Worm (Caenorhabditis elegans) whole organism, young adult: ENCODE data around the gene F07E5.7.

Experiments used
- F23B12.7 ChIP-seq: sonication (generic microtip); optimal IDR thresholded peaks from 2 replicates; lab custom pipeline; 2017; ENCODE audit warnings: missing genetic modification characterization, mild to moderate bottlenecking, missing compliant biosample characterization, antibody characterized with exemption, moderate library complexity; ENCODE audit not compliant: insufficient read depth
- F37B4.10 ChIP-seq: fragments of 200-800 bp; sonication (Bioruptor generic); IDR thresholded peaks from 2 replicates; pipeline ENCODE4 v1.3.6; 2022; ENCODE audit warnings: missing genetic modification characterization, missing compliant biosample characterization
- F57A8.1 ChIP-seq: fragments of 200-800 bp; sonication (Bioruptor generic); optimal IDR thresholded peaks from 2 replicates; lab custom pipeline; 2018; ENCODE audit warnings: mild to moderate bottlenecking, missing genetic modification characterization, moderate library complexity, missing compliant biosample characterization
- Y53F4B.3 ChIP-seq: fragments of 200-800 bp; sonication (Bioruptor generic); IDR thresholded peaks from 2 replicates; pipeline ENCODE4 v1.3.6; 2022; ENCODE audit warnings: missing genetic modification reagents, missing genetic modification characterization, missing compliant biosample characterization
- akir-1 ChIP-seq: fragments of 200-800 bp; sonication (Bioruptor generic); optimal IDR thresholded peaks from 2 replicates; lab custom pipeline; 2018; ENCODE audit warnings: mild to moderate bottlenecking, missing genetic modification characterization, moderate library complexity, missing compliant biosample characterization
- ama-1 ChIP-seq, 3 experiments: fragments of 150-350 bp in 1 of 3; sonication (generic microtip) in 2 of 3; optimal IDR thresholded peaks; 2 replicates each; lab custom pipeline; 2014 to 2018; ENCODE audit warnings: missing biosample characterization in 2 of 3, missing genetic modification characterization in 2 of 3, missing genetic modification reagents in 2 of 3
- aptf-3 ChIP-seq: fragments of 200-800 bp; sonication (Bioruptor generic); IDR thresholded peaks from 2 replicates; pipeline ENCODE4 v1.3.6; 2022; ENCODE audit warnings: missing genetic modification characterization, missing compliant biosample characterization
- atf-7 ChIP-seq: sonication (generic microtip); optimal IDR thresholded peaks from 2 replicates; lab custom pipeline; 2017; ENCODE audit warnings: mild to moderate bottlenecking, missing genetic modification characterization, missing compliant biosample characterization
- bed-2 ChIP-seq: fragments of 200-800 bp; sonication (Bioruptor generic); IDR thresholded peaks from 2 replicates; pipeline ENCODE4 v1.3.6; 2022; ENCODE audit warnings: missing genetic modification reagents, missing genetic modification characterization, missing compliant biosample characterization
- ccch-3 ChIP-seq: fragments of 200-800 bp; sonication (Bioruptor generic); optimal IDR thresholded peaks from 2 replicates; lab custom pipeline; 2018; ENCODE audit warnings: mild to moderate bottlenecking, missing genetic modification characterization, missing compliant biosample characterization
- cebp-1 ChIP-seq, 2 experiments: fragments of 200-800 bp in 1 of 2; sonication (Bioruptor generic) in 1 of 2; sonication (generic microtip) in 1 of 2; IDR thresholded peaks in 1 of 2; optimal IDR thresholded peaks in 1 of 2; 2 replicates each; pipeline versions ENCODE4 v1.3.6 to Lab custom; 2017 to 2022; ENCODE audit warnings: missing compliant biosample characterization in 2 of 2, missing genetic modification characterization in 2 of 2, mild to moderate bottlenecking in 1 of 2, missing genetic modification reagents in 1 of 2, moderate library complexity in 1 of 2
- ceh-27 ChIP-seq: fragments of 200-800 bp; sonication (Bioruptor generic); optimal IDR thresholded peaks from 2 replicates; lab custom pipeline; 2018; ENCODE audit warnings: mild to moderate bottlenecking, missing genetic modification characterization, moderate library complexity, missing compliant biosample characterization
- ceh-58 ChIP-seq: fragments of 200-800 bp; sonication (Bioruptor generic); IDR thresholded peaks from 2 replicates; pipeline ENCODE4 v1.3.6; 2022; ENCODE audit warnings: missing genetic modification characterization, missing compliant biosample characterization
- ceh-91 ChIP-seq: fragments of 200-800 bp; sonication (Bioruptor generic); IDR thresholded peaks from 2 replicates; pipeline ENCODE4 v1.3.6; 2022; ENCODE audit warnings: missing genetic modification reagents, missing genetic modification characterization, missing compliant biosample characterization
- die-1 ChIP-seq: sonication (generic microtip); optimal IDR thresholded peaks from 2 replicates; lab custom pipeline; 2016; ENCODE audit warnings: missing genotype, mild to moderate bottlenecking, missing genetic modification characterization, missing compliant biosample characterization
- dpff-1 ChIP-seq: sonication (generic microtip); optimal IDR thresholded peaks from 2 replicates; lab custom pipeline; 2017; ENCODE audit warnings: mild to moderate bottlenecking, missing genetic modification characterization, missing compliant biosample characterization
- egl-18 ChIP-seq: fragments of 200-800 bp; sonication (Bioruptor generic); IDR thresholded peaks from 2 replicates; pipeline ENCODE4 v1.3.6; 2022; ENCODE audit warnings: missing genetic modification reagents, missing genetic modification characterization, missing compliant biosample characterization
- fkh-3 ChIP-seq: sonication (generic microtip); optimal IDR thresholded peaks from 2 replicates; lab custom pipeline; 2016; ENCODE audit warnings: mild to moderate bottlenecking, missing genetic modification characterization, missing compliant biosample characterization
- gei-17 ChIP-seq: fragments of 200-800 bp; sonication (Bioruptor generic); optimal IDR thresholded peaks from 2 replicates; lab custom pipeline; 2018; ENCODE audit warnings: mild to moderate bottlenecking, missing genetic modification characterization, missing compliant biosample characterization
- lin-40 ChIP-seq: sonication (generic microtip); optimal IDR thresholded peaks from 2 replicates; lab custom pipeline; 2016; ENCODE audit warnings: missing genetic modification characterization, mild to moderate bottlenecking, missing compliant biosample characterization, missing genotype, missing genetic modification reagents
- lir-1 ChIP-seq: fragments of 200-800 bp; sonication (Bioruptor generic); conservative IDR thresholded peaks from 2 replicates; pipeline ENCODE4 v1.3.6; 2022; ENCODE audit warnings: missing genetic modification reagents, missing genetic modification characterization, missing compliant biosample characterization
- lsy-27 ChIP-seq: sonication (generic microtip); optimal IDR thresholded peaks from 2 replicates; lab custom pipeline; 2017; ENCODE audit warnings: missing genetic modification characterization, mild to moderate bottlenecking, missing compliant biosample characterization, antibody characterized with exemption, missing genotype, borderline replicate concordance; ENCODE audit not compliant: insufficient read depth
- madf-10 ChIP-seq: sonication (generic microtip); optimal IDR thresholded peaks from 2 replicates; lab custom pipeline; 2016; ENCODE audit warnings: mild to moderate bottlenecking, missing genetic modification characterization, missing compliant biosample characterization
- mxl-1 ChIP-seq: sonication (generic microtip); optimal IDR thresholded peaks from 2 replicates; lab custom pipeline; 2016; ENCODE audit warnings: missing genetic modification characterization, missing compliant biosample characterization
- nhr-120 ChIP-seq: fragments of 200-800 bp; sonication (Bioruptor generic); IDR thresholded peaks from 2 replicates; pipeline ENCODE4 v1.3.6; 2022; ENCODE audit warnings: missing genetic modification characterization, missing compliant biosample characterization
- nhr-80 ChIP-seq: sonication (generic microtip); optimal IDR thresholded peaks from 2 replicates; lab custom pipeline; 2016; ENCODE audit warnings: missing genetic modification characterization, missing compliant biosample characterization
- pha-4 ChIP-seq: fragments of 150-350 bp; sonication (generic microtip); optimal IDR thresholded peaks from 2 replicates; lab custom pipeline; 2014; ENCODE audit warnings: missing biosample characterization, missing genetic modification reagents, missing genetic modification characterization
- rpc-1 ChIP-seq, 2 experiments: fragments of 150-350 bp in 1 of 2; sonication (generic microtip) in 1 of 2; optimal IDR thresholded peaks; 2 replicates each; lab custom pipeline; 2014 to 2018; ENCODE audit warnings: missing biosample characterization in 1 of 2, missing genetic modification characterization in 1 of 2, missing genetic modification reagents in 1 of 2, missing genotype in 1 of 2
- sdz-38 ChIP-seq: sonication (generic microtip); optimal IDR thresholded peaks from 2 replicates; lab custom pipeline; 2016; ENCODE audit warnings: missing genotype, missing genetic modification characterization, missing compliant biosample characterization
- snpc-1.1 ChIP-seq: sonication (generic microtip); optimal IDR thresholded peaks from 2 replicates; lab custom pipeline; 2017; ENCODE audit warnings: missing genetic modification characterization, mild to moderate bottlenecking, missing compliant biosample characterization, antibody characterized with exemption, moderate library complexity, missing genotype, missing genetic modification reagents; ENCODE audit not compliant: insufficient read depth
- somi-1 ChIP-seq: fragments of 200-800 bp; sonication (Bioruptor generic); optimal IDR thresholded peaks from 2 replicates; lab custom pipeline; 2018; ENCODE audit warnings: mild to moderate bottlenecking, missing genetic modification characterization, missing compliant biosample characterization
- unc-130 ChIP-seq: sonication (generic microtip); optimal IDR thresholded peaks from 2 replicates; lab custom pipeline; 2016; ENCODE audit warnings: missing genetic modification reagents, missing genetic modification characterization, missing compliant biosample characterization
- zfh-2 ChIP-seq: fragments of 200-800 bp; sonication (Bioruptor generic); conservative IDR thresholded peaks from 2 replicates; pipeline ENCODE4 v1.3.6; 2022; ENCODE audit warnings: missing genetic modification reagents, missing genetic modification characterization, missing compliant biosample characterization
- zim-3 ChIP-seq: sonication (generic microtip); optimal IDR thresholded peaks from 2 replicates; lab custom pipeline; 2017; ENCODE audit warnings: mild to moderate bottlenecking, missing genetic modification characterization, moderate library complexity, missing compliant biosample characterization
- ztf-22 ChIP-seq: fragments of 200-800 bp; sonication (Bioruptor generic); optimal IDR thresholded peaks from 2 replicates; lab custom pipeline; 2018; ENCODE audit warnings: mild to moderate bottlenecking, missing genetic modification characterization, moderate library complexity, missing compliant biosample characterization
- ztf-28 ChIP-seq: fragments of 200-800 bp; sonication (Bioruptor generic); IDR thresholded peaks from 2 replicates; pipeline ENCODE4 v1.3.6; 2022; ENCODE audit warnings: missing genetic modification reagents, missing genetic modification characterization, missing compliant biosample characterization

F07E5.7 gene

ce11 chrII:2091972-2092371 lies 20.6 kb upstream of the F07E5.7 start, which contains the start of gene T16A1.10:
TSS of gene T16A1.10 (minus strand) at chrII:2092094.
- TF ChIP-seq ceh-91 (GFP tag; lab: Robert Waterston, UW) (no peak), ama-1 (optimal IDR thresholded peaks at IDR 0.05; lab: Kevin White, UChicago) (no peak), ama-1 (GFP tag; optimal IDR thresholded peaks at IDR 0.05; lab: Kevin White, UChicago) (no peak), somi-1 (GFP tag; lab: Kevin White, UChicago) (no peak), F23B12.7 (no peak), die-1 (tag; lab: Kevin White, UChicago) (no peak), ztf-22 (GFP tag; lab: Kevin White, UChicago) (no peak), mxl-1 (tag; lab: Kevin White, UChicago) (no peak)

- no peak for TF ChIP-seq bed-2
- peak; percentile 15 for TF ChIP-seq pha-4 (tag; lab: Kevin White, UChicago)
- no peak for TF ChIP-seq nhr-120
- peak; percentile 56; the same call in 1 of the 2 replicates for TF ChIP-seq cebp-1 (GFP tag; IDR thresholded peaks at IDR 0.05; lab: Robert Waterston, UW)
- no peak for TF ChIP-seq cebp-1 (tag; optimal IDR thresholded peaks at IDR 0.05; lab: Kevin White, UChicago)
- TF ChIP-seq nhr-80, result peak; percentile 76
Measured at ce11 chrII:2090605-2091004, 19.3 kb upstream of the F07E5.7 start, which contains the start of gene trpl-5. TSS of gene trpl-5 (minus strand) at chrII:2090636.

ce11 chrII:2087206-2087605 lies 15.9 kb upstream of the F07E5.7 start:
- TF ChIP-seq lir-1, result no peak
- TF ChIP-seq snpc-1.1 (tag; lab: Kevin White, UChicago), result peak; percentile 14
- no peak for TF ChIP-seq akir-1 (GFP tag; lab: Kevin White, UChicago)
- no peak for TF ChIP-seq madf-10 (tag; lab: Kevin White, UChicago)
- TF ChIP-seq zfh-2 (GFP tag; lab: Robert Waterston, UW), result peak; percentile 66
- 0 out of 2 replicates have a peak, but pooled peaks have one; percentile 65 for TF ChIP-seq F37B4.10
- no peak for TF ChIP-seq gei-17 (GFP tag; lab: Kevin White, UChicago)
- TF ChIP-seq Y53F4B.3 (GFP tag; lab: Robert Waterston, UW), result no peak
- no peak for TF ChIP-seq ztf-28 (GFP tag; lab: Robert Waterston, UW)
- TF ChIP-seq fkh-3, result no peak
- no peak for TF ChIP-seq F23B12.7
- TF ChIP-seq unc-130, result no peak

- no peak for TF ChIP-seq lir-1
- TF ChIP-seq sdz-38 (tag; lab: Kevin White, UChicago), result no peak
- TF ChIP-seq lsy-27 (tag; lab: Kevin White, UChicago), result no peak
- TF ChIP-seq snpc-1.1 (tag; lab: Kevin White, UChicago), result no peak
- no peak for TF ChIP-seq zim-3 (tag; lab: Kevin White, UChicago)
- no peak for TF ChIP-seq egl-18
- no peak for TF ChIP-seq aptf-3 (GFP tag; lab: Robert Waterston, UW)
- no peak for TF ChIP-seq ceh-58 (GFP tag; lab: Robert Waterston, UW)
- TF ChIP-seq F57A8.1 (GFP tag; lab: Kevin White, UChicago), result no peak
- no peak for TF ChIP-seq dpff-1 (tag; lab: Kevin White, UChicago)
- no peak for TF ChIP-seq F23B12.7
Measured at ce11 chrII:2083726-2084179, 12.4 kb upstream of the F07E5.7 start, which contains the start of the genes T16A1.5 and fbxc-49. TSS of gene T16A1.5 (minus strand) at chrII:2083826. TSS of gene fbxc-49 (plus strand) at chrII:2084129.

ce11 chrII:2081257-2081656 lies 9.9 kb upstream of the F07E5.7 start, which contains the start of gene T16A1.4:
TSS of gene T16A1.4 (plus strand) at chrII:2081557.
- TF ChIP-seq lin-40 (tag; lab: Kevin White, UChicago) (no peak), pha-4 (tag; lab: Kevin White, UChicago) (no peak), atf-7 (tag; lab: Kevin White, UChicago) (no peak), ceh-27 (GFP tag; lab: Kevin White, UChicago) (no peak), ccch-3 (GFP tag; lab: Kevin White, UChicago) (no peak), rpc-1 (optimal IDR thresholded peaks at IDR 0.05; lab: Kevin White, UChicago) (no peak), rpc-1 (tag; optimal IDR thresholded peaks at IDR 0.05; lab: Kevin White, UChicago) (no peak)
